Fruit fly (Drosophila melanogaster) whole organism, prepupa: ENCODE measurements around the gene Gga.
A peak's percentile ranks its signal among the peaks of the same experiment; 100 is the strongest.

Experiments used
- Blimp-1 ChIP-seq: fragments of 200-800 bp; sonication (Bioruptor generic); optimal IDR thresholded peaks from 3 replicates; lab custom pipeline; 2017; ENCODE audit warnings: missing biosample characterization, missing genetic modification characterization, mild to moderate bottlenecking, moderate library complexity, missing genetic modification reagents
- CG10669 ChIP-seq: fragments of 200-800 bp; sonication (Bioruptor generic); optimal IDR thresholded peaks from 3 replicates; lab custom pipeline; 2018; ENCODE audit warnings: missing biosample characterization, mild to moderate bottlenecking, missing genetic modification characterization, moderate library complexity
- CG11294 ChIP-seq: fragments of 200-800 bp; sonication (Bioruptor generic); IDR thresholded peaks from 2 replicates; pipeline ENCODE4 v1.3.6; 2022; ENCODE audit warnings: missing biosample characterization, missing genetic modification characterization
- CG11762 ChIP-seq: fragments of 200-800 bp; sonication (Bioruptor generic); optimal IDR thresholded peaks from 3 replicates; lab custom pipeline; 2016; ENCODE audit warnings: missing biosample characterization, missing genetic modification characterization; ENCODE audit not compliant: insufficient read depth
- CG11902 ChIP-seq: fragments of 200-800 bp; sonication (Bioruptor generic); optimal IDR thresholded peaks from 3 replicates; lab custom pipeline; 2016; ENCODE audit warnings: missing biosample characterization, missing genetic modification characterization
- CG15336 ChIP-seq: fragments of 200-800 bp; sonication (Bioruptor generic); IDR thresholded peaks from 2 replicates; pipeline ENCODE4 v1.3.6; 2022; ENCODE audit warnings: missing biosample characterization, missing genetic modification characterization
- CG16779 ChIP-seq: fragments of 200-800 bp; sonication (Bioruptor generic); optimal IDR thresholded peaks from 3 replicates; lab custom pipeline; 2017; ENCODE audit warnings: missing biosample characterization, mild to moderate bottlenecking, missing genetic modification characterization
- CG34406 ChIP-seq: fragments of 200-800 bp; sonication (Bioruptor generic); optimal IDR thresholded peaks from 3 replicates; lab custom pipeline; 2016; ENCODE audit warnings: missing biosample characterization, missing genetic modification characterization
- CG3919 ChIP-seq: fragments of 200-800 bp; sonication (Bioruptor generic); optimal IDR thresholded peaks from 3 replicates; lab custom pipeline; 2016; ENCODE audit warnings: missing biosample characterization, missing genetic modification characterization
- CG4318 ChIP-seq: fragments of 200-800 bp; sonication (Bioruptor generic); optimal IDR thresholded peaks from 3 replicates; lab custom pipeline; 2017; ENCODE audit warnings: missing biosample characterization, mild to moderate bottlenecking, missing genetic modification characterization
- CG6163 ChIP-seq: fragments of 200-800 bp; sonication (Bioruptor generic); IDR thresholded peaks from 3 replicates; pipeline ENCODE4 v1.3.6; 2022; ENCODE audit warnings: missing biosample characterization, missing genetic modification characterization
- CG6276 ChIP-seq: fragments of 200-800 bp; sonication (Bioruptor generic); optimal IDR thresholded peaks from 2 replicates; lab custom pipeline; 2017; ENCODE audit warnings: missing biosample characterization, mild to moderate bottlenecking, missing genetic modification characterization
- CG6792 ChIP-seq: fragments of 200-800 bp; sonication (Bioruptor generic); optimal IDR thresholded peaks from 3 replicates; lab custom pipeline; 2016; ENCODE audit warnings: missing biosample characterization, missing genetic modification characterization
- CG6808 ChIP-seq: fragments of 200-800 bp; sonication (Bioruptor generic); optimal IDR thresholded peaks from 3 replicates; lab custom pipeline; 2017; ENCODE audit warnings: missing biosample characterization, missing genetic modification characterization, mild to moderate bottlenecking, moderate library complexity, missing genetic modification reagents
- CG7368 ChIP-seq: fragments of 200-800 bp; sonication (Bioruptor generic); optimal IDR thresholded peaks from 3 replicates; lab custom pipeline; 2016; ENCODE audit warnings: missing biosample characterization, missing genetic modification characterization
- CG8119 ChIP-seq: fragments of 200-800 bp; sonication (Bioruptor generic); IDR thresholded peaks from 3 replicates; pipeline ENCODE4 v1.3.6; 2022; ENCODE audit warnings: missing biosample characterization, missing genetic modification characterization
- CG8319 ChIP-seq: fragments of 200-800 bp; sonication (Bioruptor generic); optimal IDR thresholded peaks from 3 replicates; lab custom pipeline; 2016; ENCODE audit warnings: missing biosample characterization, missing genetic modification characterization
- CG8632 ChIP-seq: fragments of 200-800 bp; sonication (Bioruptor generic); optimal IDR thresholded peaks from 3 replicates; lab custom pipeline; 2016; ENCODE audit warnings: missing biosample characterization, missing genetic modification characterization
- CG9139 ChIP-seq: fragments of 200-800 bp; sonication (Bioruptor generic); optimal IDR thresholded peaks from 3 replicates; lab custom pipeline; 2017; ENCODE audit warnings: missing biosample characterization, mild to moderate bottlenecking, missing genetic modification characterization
- Eip75B ChIP-seq: fragments of 200-800 bp; sonication (Bioruptor generic); optimal IDR thresholded peaks from 3 replicates; lab custom pipeline; 2016; ENCODE audit warnings: missing biosample characterization, missing genetic modification characterization
- Eip78C ChIP-seq: fragments of 200-800 bp; sonication (Bioruptor generic); peaks from one replicate; lab custom pipeline; 2016; ENCODE audit warnings: missing biosample characterization, missing genetic modification characterization
- Eip93F ChIP-seq: fragments of 200-800 bp; sonication (Bioruptor generic); optimal IDR thresholded peaks from 2 replicates; lab custom pipeline; 2016; ENCODE audit warnings: missing biosample characterization, mild to moderate bottlenecking, missing genetic modification characterization
- Ets21C ChIP-seq: fragments of 200-800 bp; sonication (Bioruptor generic); optimal IDR thresholded peaks from 3 replicates; lab custom pipeline; 2016; ENCODE audit warnings: missing biosample characterization, missing genetic modification characterization
- Ets96B ChIP-seq: fragments of 200-800 bp; optimal IDR thresholded peaks from 2 replicates; lab custom pipeline; 2019; ENCODE audit warnings: missing biosample characterization, mild to moderate bottlenecking, missing genetic modification characterization, moderate library complexity
- Gug ChIP-seq: fragments of 200-800 bp; sonication (Bioruptor generic); IDR thresholded peaks from 2 replicates; pipeline ENCODE4 v1.3.6; 2022; ENCODE audit warnings: missing biosample characterization, missing genetic modification characterization
- Hr38 ChIP-seq: sonication (Bioruptor generic); optimal IDR thresholded peaks from 2 replicates; lab custom pipeline; 2016; ENCODE audit warnings: missing biosample characterization, missing genetic modification characterization
- Hr39 ChIP-seq: fragments of 200-800 bp; sonication (Bioruptor generic); optimal IDR thresholded peaks from 2 replicates; lab custom pipeline; 2016; ENCODE audit warnings: missing biosample characterization, missing genetic modification characterization
- Hr4 ChIP-seq: fragments of 200-800 bp; sonication (Bioruptor generic); optimal IDR thresholded peaks from 3 replicates; lab custom pipeline; 2016; ENCODE audit warnings: missing biosample characterization, missing genetic modification characterization
- Lpt ChIP-seq: fragments of 200-800 bp; sonication (Bioruptor generic); optimal IDR thresholded peaks from 3 replicates; lab custom pipeline; 2016; ENCODE audit warnings: missing biosample characterization, missing genetic modification characterization
- Met ChIP-seq: fragments of 200-800 bp; sonication (Bioruptor generic); optimal IDR thresholded peaks from 3 replicates; lab custom pipeline; 2016; ENCODE audit warnings: missing biosample characterization, missing genetic modification characterization
- Smox ChIP-seq: fragments of 200-800 bp; sonication (Bioruptor generic); optimal IDR thresholded peaks from 3 replicates; lab custom pipeline; 2016; ENCODE audit warnings: missing biosample characterization, missing genetic modification characterization
- Sox102F ChIP-seq: fragments of 200-800 bp; sonication (Bioruptor generic); optimal IDR thresholded peaks from 2 replicates; lab custom pipeline; 2016; ENCODE audit warnings: missing biosample characterization, mild to moderate bottlenecking, missing genetic modification characterization
- Sox14 ChIP-seq: fragments of 200-800 bp; sonication (Bioruptor generic); optimal IDR thresholded peaks from 3 replicates; lab custom pipeline; 2016; ENCODE audit warnings: missing biosample characterization, missing genetic modification characterization
- Sox15 ChIP-seq: fragments of 200-800 bp; sonication (Bioruptor generic); optimal IDR thresholded peaks from 3 replicates; lab custom pipeline; 2016; ENCODE audit warnings: missing biosample characterization, missing genetic modification characterization
- dsx ChIP-seq: fragments of 200-800 bp; optimal IDR thresholded peaks from 3 replicates; lab custom pipeline; 2019; ENCODE audit warnings: missing biosample characterization, mild to moderate bottlenecking, missing genetic modification characterization, moderate library complexity; ENCODE audit not compliant: poor library complexity, severe bottlenecking
- eg ChIP-seq: fragments of 200-800 bp; sonication (Bioruptor generic); IDR thresholded peaks from 3 replicates; pipeline ENCODE4 v1.3.6; 2022; ENCODE audit warnings: missing biosample characterization, missing genetic modification characterization
- fd59A ChIP-seq: fragments of 200-800 bp; sonication (Bioruptor generic); optimal IDR thresholded peaks from 2 replicates; lab custom pipeline; 2017; ENCODE audit warnings: missing biosample characterization, mild to moderate bottlenecking, missing genetic modification characterization, missing genetic modification reagents
- fd85E ChIP-seq: fragments of 200-800 bp; sonication (Bioruptor generic); optimal IDR thresholded peaks from 3 replicates; lab custom pipeline; 2016; ENCODE audit warnings: missing biosample characterization, missing genetic modification characterization
- lz ChIP-seq: fragments of 200-800 bp; sonication (Bioruptor generic); optimal IDR thresholded peaks from 3 replicates; lab custom pipeline; 2016; ENCODE audit warnings: missing biosample characterization, missing genetic modification characterization
- pdm3 ChIP-seq: fragments of 200-800 bp; sonication (Bioruptor generic); optimal IDR thresholded peaks from 3 replicates; lab custom pipeline; 2016; ENCODE audit warnings: missing biosample characterization, missing genetic modification characterization
- salr ChIP-seq, 2 experiments: fragments of 200-800 bp; sonication (Bioruptor generic); optimal IDR thresholded peaks; 3 replicates each; lab custom pipeline; 2016 to 2018; ENCODE audit warnings: missing biosample characterization in 2 of 2, missing genetic modification characterization in 2 of 2, mild to moderate bottlenecking in 1 of 2
- spab ChIP-seq: fragments of 200-800 bp; sonication (Bioruptor generic); optimal IDR thresholded peaks from 2 replicates; lab custom pipeline; 2017; ENCODE audit warnings: missing biosample characterization, mild to moderate bottlenecking, missing genetic modification characterization, missing genetic modification reagents
- ss ChIP-seq, 2 experiments: fragments of 200-800 bp; sonication (Bioruptor generic); optimal IDR thresholded peaks; 2 replicates in 1 of 2; 3 replicates in 1 of 2; lab custom pipeline; 2017 to 2018; ENCODE audit warnings: mild to moderate bottlenecking in 2 of 2, missing biosample characterization in 2 of 2, missing genetic modification characterization in 2 of 2, moderate library complexity in 1 of 2
- svp ChIP-seq: fragments of 200-800 bp; sonication (Bioruptor generic); peaks from one replicate; lab custom pipeline; 2016; ENCODE audit warnings: missing biosample characterization, missing genetic modification characterization
- vri ChIP-seq: fragments of 200-800 bp; sonication (Bioruptor generic); optimal IDR thresholded peaks from 3 replicates; lab custom pipeline; 2016; ENCODE audit warnings: missing biosample characterization, mild to moderate bottlenecking, missing genetic modification characterization

Gene Gga

dm6 chrX:9553545-9554320 lies 47.1 kb upstream of the Gga start (continued):
- TF ChIP-seq Blimp-1 (GFP tag; lab: Kevin White, UChicago) (peak; percentile 92), Sox15 (GFP tag; lab: Kevin White, UChicago) (peak; percentile 80), CG4318 (GFP tag; lab: Kevin White, UChicago) (peak; percentile 76), Ets21C (GFP tag; lab: Kevin White, UChicago) (peak; percentile 69), CG6276 (GFP tag; lab: Kevin White, UChicago) (peak; percentile 80), Lpt (GFP tag; lab: Kevin White, UChicago) (peak; percentile 70), salr (GFP tag; optimal IDR thresholded peaks at IDR 0.05; lab: Kevin White, UChicago) (peak; percentile 60 to 74), CG7368 (GFP tag; lab: Kevin White, UChicago) (peak; percentile 85), Eip78C (GFP tag; lab: Kevin White, UChicago) (peak; percentile 94), dsx (GFP tag; lab: Kevin White, UChicago) (peak; percentile 82), Met (peak; percentile 90), lz (peak; percentile 88), Sox14 (GFP tag; lab: Kevin White, UChicago) (peak; percentile 89), Hr4 (peak; percentile 80), CG6163 (peak; percentile 95), CG8119 (GFP tag; lab: Robert Waterston, UW) (peak; percentile 88), CG8319 (GFP tag; lab: Kevin White, UChicago) (peak; percentile 78), Eip93F (peak; percentile 86), CG10669 (GFP tag; lab: Kevin White, UChicago) (peak; percentile 84), CG6808 (peak; percentile 90), Ets96B (peak; percentile 88), Hr39 (GFP tag; lab: Kevin White, UChicago) (peak; percentile 83), vri (GFP tag; lab: Kevin White, UChicago) (peak; percentile 88), CG6792 (GFP tag; lab: Kevin White, UChicago) (peak; percentile 90), CG11294 (peak; percentile 77), Sox102F (GFP tag; lab: Kevin White, UChicago) (peak; percentile 90), CG15336 (GFP tag; lab: Robert Waterston, UW) (peak; percentile 91)
- TF ChIP-seq, all 60 proteins: peak for 59

dm6 chrX:9554346-9554808 lies 46.5 kb upstream of the Gga start, which contains the start of gene RpS28b:
Gene RpS28b (plus strand): TSS chrX:9554623.
- TF ChIP-seq Ets21C (GFP tag; lab: Kevin White, UChicago) (peak; percentile 35), ss (GFP tag; optimal IDR thresholded peaks at IDR 0.05; lab: Kevin White, UChicago) (peak; percentile 85 to 91), Sox102F (GFP tag; lab: Kevin White, UChicago) (peak; percentile 83), CG10669 (GFP tag; lab: Kevin White, UChicago) (peak; percentile 79), CG6276 (GFP tag; lab: Kevin White, UChicago) (no peak), fd85E (GFP tag; lab: Kevin White, UChicago) (peak; percentile 9), Hr4 (peak; percentile 1), CG4318 (GFP tag; lab: Kevin White, UChicago) (no peak), CG16779 (tag; lab: Kevin White, UChicago) (peak; percentile 85), Hr38 (GFP tag; lab: Kevin White, UChicago) (no peak), CG11762 (GFP tag; lab: Kevin White, UChicago) (peak; percentile 47), CG3919 (GFP tag; lab: Kevin White, UChicago) (peak; percentile 88), spab (peak; percentile 59), Blimp-1 (GFP tag; lab: Kevin White, UChicago) (peak; percentile 66), salr (GFP tag; optimal IDR thresholded peaks at IDR 0.05; lab: Kevin White, UChicago) (peak; percentile 38 to 86), fd59A (GFP tag; lab: Kevin White, UChicago) (peak; percentile 72), Eip75B (peak; percentile 69), Lpt (GFP tag; lab: Kevin White, UChicago) (peak; percentile 5), Eip78C (GFP tag; lab: Kevin White, UChicago) (peak; percentile 90), CG9139 (peak; percentile 83), Sox14 (GFP tag; lab: Kevin White, UChicago) (peak; percentile 58), eg (GFP tag; lab: Robert Waterston, UW) (peak; percentile 91), Met (peak; percentile 79), Smox (GFP tag; lab: Kevin White, UChicago) (peak; percentile 62), vri (GFP tag; lab: Kevin White, UChicago) (no peak), pdm3 (no peak), Gug (GFP tag; lab: Robert Waterston, UW) (peak; percentile 49), Hr39 (GFP tag; lab: Kevin White, UChicago) (peak; percentile 76), svp (GFP tag; lab: Kevin White, UChicago) (no peak), CG11902 (GFP tag; lab: Kevin White, UChicago) (peak; percentile 58), CG8632 (peak; percentile 63), CG34406 (GFP tag; lab: Kevin White, UChicago) (peak; percentile 79), CG8119 (GFP tag; lab: Robert Waterston, UW) (peak; percentile 47; the same call in 2 of the 3 replicates), lz (peak; percentile 89), Eip93F (no peak), CG7368 (GFP tag; lab: Kevin White, UChicago) (peak; percentile 78)
